Fruit fly (Drosophila melanogaster): ENCODE data around the gene Ravus.

dm6 chr3R:13271758-13272157, 7.9 kb upstream of the Ravus start, which contains the start of gene TBC1D5:
- TF ChIP-seq usp (GFP tag; optimal IDR thresholded peaks at IDR 0.05) (no peak), pan (optimal IDR thresholded peaks at IDR 0.05) (no peak), EcR (GFP tag; optimal IDR thresholded peaks at IDR 0.05) (no peak)

Data from whole organism.